Worm (Caenorhabditis elegans): ENCODE results near the gene srd-11.

DNA sequence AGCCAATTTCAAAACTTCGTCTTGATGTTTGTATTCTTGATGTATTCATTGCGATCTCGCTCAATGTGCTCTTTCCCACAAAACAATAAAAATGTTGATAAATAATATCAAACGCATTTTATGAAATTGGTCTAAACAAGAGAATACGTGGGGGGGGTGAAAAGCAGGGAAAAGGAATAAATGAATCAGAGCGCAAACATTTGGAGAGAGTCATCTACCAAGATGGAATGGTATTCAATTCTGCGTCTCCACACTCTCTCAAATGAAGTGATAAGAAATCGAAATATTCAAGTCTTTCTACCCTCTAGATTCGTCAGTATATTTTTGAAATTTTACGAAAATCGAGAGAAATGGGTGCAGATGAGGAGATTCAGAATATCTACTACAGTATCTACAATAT is 39.0 kb downstream of the srd-11 start, which contains the start of gene C50B8.5:
- TF ChIP-seq ztf-11 (tag; optimal IDR thresholded peaks at IDR 0.05) (no peak), lsy-12 (tag; optimal IDR thresholded peaks at IDR 0.05) (no peak), ceh-16 (tag; optimal IDR thresholded peaks at IDR 0.05) (no peak)

Measured in whole organism, L3 larva.